Worm (Caenorhabditis elegans): ENCODE results near the gene F46H5.4.

Gene F46H5.4

ce11 chrX:7279671-7280389 lies 25.4 kb upstream of the F46H5.4 start, which contains the start of gene unc-10:
Gene unc-10 (minus strand): TSS chrX:7280322.
- TF ChIP-seq odd-2 (tag; optimal IDR thresholded peaks at IDR 0.05), result no peak
- no peak for TF ChIP-seq K02D7.2 (tag; optimal IDR thresholded peaks at IDR 0.05)
- TF ChIP-seq hlh-8 (tag; optimal IDR thresholded peaks at IDR 0.05), result no peak
- TF ChIP-seq pat-9 (tag; optimal IDR thresholded peaks at IDR 0.05), result no peak
- no peak for TF ChIP-seq hlh-13 (GFP tag; optimal IDR thresholded peaks at IDR 0.05)
- no peak for TF ChIP-seq syd-9 (tag; optimal IDR thresholded peaks at IDR 0.05)
- no peak for TF ChIP-seq ceh-19 (GFP tag; optimal IDR thresholded peaks at IDR 0.05)
- no peak for TF ChIP-seq lim-6 (tag; optimal IDR thresholded peaks at IDR 0.05)
- TF ChIP-seq nhr-11 (tag; optimal IDR thresholded peaks at IDR 0.05), result no peak
- TF ChIP-seq ceh-9 (tag; optimal IDR thresholded peaks at IDR 0.05), result no peak
- TF ChIP-seq dve-1 (tag; optimal IDR thresholded peaks at IDR 0.05), result no peak
- TF ChIP-seq unc-55 (GFP tag; optimal IDR thresholded peaks at IDR 0.05), result no peak
- no peak for TF ChIP-seq sdc-2 (tag; optimal IDR thresholded peaks at IDR 0.05)
- no peak for TF ChIP-seq ceh-31 (tag; optimal IDR thresholded peaks at IDR 0.05)
- no peak for TF ChIP-seq hlh-15 (tag; optimal IDR thresholded peaks at IDR 0.05)
- no peak for TF ChIP-seq unc-42 (tag; optimal IDR thresholded peaks at IDR 0.05)
- no peak for TF ChIP-seq ceh-6 (GFP tag; optimal IDR thresholded peaks at IDR 0.05)
- no peak for TF ChIP-seq nfya-1 (tag; optimal IDR thresholded peaks at IDR 0.05)
- no peak for TF ChIP-seq nhr-232 (tag; optimal IDR thresholded peaks at IDR 0.05)
- TF ChIP-seq tbx-2 (tag; optimal IDR thresholded peaks at IDR 0.05), result no peak

ce11 chrX:7278095-7278494 lies 23.7 kb upstream of the F46H5.4 start:
- no peak for TF ChIP-seq pha-4 (tag; optimal IDR thresholded peaks at IDR 0.05)
- no peak for TF ChIP-seq sox-2 (GFP tag; IDR thresholded peaks at IDR 0.05)
- TF ChIP-seq lim-6 (tag; optimal IDR thresholded peaks at IDR 0.05), result no peak
- no peak for TF ChIP-seq K02D7.2 (tag; optimal IDR thresholded peaks at IDR 0.05)
- no peak for TF ChIP-seq eyg-1 (tag; optimal IDR thresholded peaks at IDR 0.05)
- TF ChIP-seq hlh-6 (tag; optimal IDR thresholded peaks at IDR 0.05), result no peak
- TF ChIP-seq ceh-9 (tag; optimal IDR thresholded peaks at IDR 0.05), result no peak
- TF ChIP-seq sox-4 (tag; optimal IDR thresholded peaks at IDR 0.05), result no peak
- no peak for TF ChIP-seq pqm-1 (tag; optimal IDR thresholded peaks at IDR 0.05)
- TF ChIP-seq syd-9 (tag; optimal IDR thresholded peaks at IDR 0.05), result no peak
- no peak for TF ChIP-seq lin-11 (tag; optimal IDR thresholded peaks at IDR 0.05)
- TF ChIP-seq dve-1 (tag; optimal IDR thresholded peaks at IDR 0.05), result no peak
- TF ChIP-seq dmd-4 (tag; optimal IDR thresholded peaks at IDR 0.05; ENCODE audit: borderline replicate concordance), result no peak
- TF ChIP-seq C38D4.7 (GFP tag; optimal IDR thresholded peaks at IDR 0.05), result no peak
- no peak for TF ChIP-seq fax-1 (tag; optimal IDR thresholded peaks at IDR 0.05)
- no peak for TF ChIP-seq che-1 (tag; optimal IDR thresholded peaks at IDR 0.05)

- TF ChIP-seq ceh-48 (tag; optimal IDR thresholded peaks at IDR 0.05) (no peak), zip-5 (tag; optimal IDR thresholded peaks at IDR 0.05) (no peak), Y22D7AL.16 (tag; optimal IDR thresholded peaks at IDR 0.05) (no peak), hlh-6 (tag; optimal IDR thresholded peaks at IDR 0.05) (no peak), odd-2 (tag; optimal IDR thresholded peaks at IDR 0.05) (no peak), nhr-11 (tag; optimal IDR thresholded peaks at IDR 0.05) (no peak), ceh-30 (tag; optimal IDR thresholded peaks at IDR 0.05) (no peak), dmd-4 (tag; optimal IDR thresholded peaks at IDR 0.05; ENCODE audit: borderline replicate concordance) (no peak), pax-1 (tag; optimal IDR thresholded peaks at IDR 0.05) (no peak), lim-6 (tag; optimal IDR thresholded peaks at IDR 0.05) (no peak), hlh-15 (tag; optimal IDR thresholded peaks at IDR 0.05) (no peak), fkh-10 (GFP tag; optimal IDR thresholded peaks at IDR 0.05) (no peak), ref-2 (tag; optimal IDR thresholded peaks at IDR 0.05) (no peak), ceh-24 (tag; optimal IDR thresholded peaks at IDR 0.05) (no peak), ets-4 (tag; optimal IDR thresholded peaks at IDR 0.05) (no peak), ceh-34 (tag; optimal IDR thresholded peaks at IDR 0.05) (no peak), fkh-6 (tag; optimal IDR thresholded peaks at IDR 0.05) (no peak)
Observed at ce11 chrX:7271968-7272367, 17.6 kb upstream of the F46H5.4 start, which contains the start of gene F46H5.11. Gene F46H5.11 (minus strand): TSS chrX:7272068.

All from whole organism, late embryonic.